Worm (Caenorhabditis elegans): ENCODE measurements around the gene F49E2.2.

- no peak for TF ChIP-seq madf-6 (GFP tag; IDR thresholded peaks at IDR 0.05)
- TF ChIP-seq chd-7 (tag; optimal IDR thresholded peaks at IDR 0.05) = no peak
- no peak for TF ChIP-seq F39B2.1 (GFP tag; IDR thresholded peaks at IDR 0.05)
- no peak for TF ChIP-seq ceh-91 (GFP tag; IDR thresholded peaks at IDR 0.05)
- no peak for TF ChIP-seq K12H6.12 (tag; optimal IDR thresholded peaks at IDR 0.05)
- TF ChIP-seq C06A6.2 (GFP tag; conservative IDR thresholded peaks at IDR 0.05) = no peak
- no peak for TF ChIP-seq snpc-4 (GFP tag; optimal IDR thresholded peaks at IDR 0.05)
- TF ChIP-seq snpc-4 (tag; optimal IDR thresholded peaks at IDR 0.05) = no peak
- no peak for TF ChIP-seq die-1 (tag; optimal IDR thresholded peaks at IDR 0.05)
- no peak for TF ChIP-seq B0035.1 (tag; optimal IDR thresholded peaks at IDR 0.05)
- TF ChIP-seq F57C9.4 (tag; optimal IDR thresholded peaks at IDR 0.05) = no peak
Observed at ce11 chrX:9548890-9549289, 17.6 kb upstream of the F49E2.2 start.
